Worm (Caenorhabditis elegans): ENCODE data around the gene C18E9.2.

ce11 chrII:8969251-8970183 lies 4.7 kb downstream of the C18E9.2 start, which contains the start of the genes szy-20 and C18E9.5:
- TF ChIP-seq ama-1 (optimal IDR thresholded peaks at IDR 0.05) (no peak), B0310.2 (tag; optimal IDR thresholded peaks at IDR 0.05) (no peak), F13C5.2 (tag; optimal IDR thresholded peaks at IDR 0.05) (peak; percentile 82), pes-1 (GFP tag; IDR thresholded peaks at IDR 0.05) (no peak; the same call in 1 of the 2 replicates), ceh-13 (GFP tag; optimal IDR thresholded peaks at IDR 0.05) (no peak), scrt-1 (GFP tag; IDR thresholded peaks at IDR 0.05) (no peak), sea-1 (GFP tag; conservative IDR thresholded peaks at IDR 0.05) (no peak), hmg-4 (GFP tag; optimal IDR thresholded peaks at IDR 0.05) (peak; percentile 67)
